Fruit fly (Drosophila melanogaster) whole organism: Measurements from ENCODE around the gene BobA.

ENCODE experiments used
- CG8478 ChIP-seq: fragments of >200 bp; optimal IDR thresholded peaks from 2 replicates; lab custom pipeline; 2018; ENCODE audit warnings: inconsistent platforms
- Dll ChIP-seq: fragments of >200 bp; optimal IDR thresholded peaks from 2 replicates; lab custom pipeline; 2017
- EcR ChIP-seq, 2 experiments: fragments of >200 bp; optimal IDR thresholded peaks; 2 replicates each; lab custom pipeline; 2017; ENCODE audit warnings: missing biosample characterization in 2 of 2, missing genetic modification characterization in 2 of 2, missing genetic modification reagents in 2 of 2
- pan ChIP-seq: fragments of >200 bp; optimal IDR thresholded peaks from 2 replicates; lab custom pipeline; 2017
- psq ChIP-seq: fragments of >200 bp; optimal IDR thresholded peaks from 2 replicates; lab custom pipeline; 2017
- usp ChIP-seq: fragments of >200 bp; optimal IDR thresholded peaks from 2 replicates; lab custom pipeline; 2017; ENCODE audit warnings: missing biosample characterization, missing genetic modification characterization, mixed read lengths

BobA gene

dm6 chr3L:14949943-14950342 lies 4.0 kb upstream of the BobA start:
- TF ChIP-seq usp (no peak), Dll (no peak), CG8478 (lab: Kevin White, UChicago) (no peak), psq (no peak), EcR (GFP tag; optimal IDR thresholded peaks at IDR 0.05; lab: Kevin White, UChicago) (no peak), pan (lab: Kevin White, UChicago) (no peak)

dm6 chr3L:14944231-14944630 lies 1.7 kb downstream of the BobA start, which contains the start of gene CG13465:
Gene CG13465, minus strand, starts transcription at chr3L:14944331.
- TF ChIP-seq Dll: no peak
- no peak for TF ChIP-seq EcR (GFP tag; optimal IDR thresholded peaks at IDR 0.05; lab: Kevin White, UChicago)
- TF ChIP-seq usp: no peak
- TF ChIP-seq psq: no peak

DNA sequence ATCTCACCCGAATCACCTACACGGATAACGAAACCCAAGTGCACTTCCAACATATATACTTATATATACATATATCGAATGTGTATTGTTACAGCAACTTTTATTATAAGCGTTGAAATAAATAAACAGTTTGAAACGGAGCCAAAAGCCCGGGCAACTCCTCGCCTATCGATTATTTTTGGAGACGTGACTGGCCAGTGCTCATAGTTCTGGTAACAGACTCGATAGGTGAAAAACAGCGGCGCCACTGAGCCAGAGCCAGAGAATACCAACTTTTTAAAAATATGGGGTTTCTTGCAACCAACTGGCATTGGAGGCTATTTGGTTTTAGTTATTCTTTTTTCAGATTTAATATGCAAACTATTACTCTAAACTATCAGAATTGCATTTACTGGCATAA lies 3.2 kb downstream of the BobA start:
- TF ChIP-seq psq (no peak), pan (lab: Kevin White, UChicago) (no peak), usp (no peak), CG8478 (lab: Kevin White, UChicago) (no peak), EcR (GFP tag; optimal IDR thresholded peaks at IDR 0.05; lab: Kevin White, UChicago) (no peak), Dll (no peak)

dm6 chr3L:14925602-14926001 lies 20.3 kb downstream of the BobA start:
- TF ChIP-seq usp (no peak), EcR (GFP tag; optimal IDR thresholded peaks at IDR 0.05; lab: Kevin White, UChicago) (no peak), psq (no peak), CG8478 (lab: Kevin White, UChicago) (no peak)

dm6 chr3L:14903505-14903904 lies 42.4 kb downstream of the BobA start, which contains the start of gene DCX-EMAP:
Gene DCX-EMAP, plus strand, starts transcription at chr3L:14903805.
- TF ChIP-seq CG8478 (lab: Kevin White, UChicago) (no peak), Dll (no peak), pan (lab: Kevin White, UChicago) (no peak), psq (no peak), usp (no peak), EcR (GFP tag; optimal IDR thresholded peaks at IDR 0.05; lab: Kevin White, UChicago) (no peak)
